Worm (Caenorhabditis elegans): ENCODE data around the gene dsl-6.

DNA sequence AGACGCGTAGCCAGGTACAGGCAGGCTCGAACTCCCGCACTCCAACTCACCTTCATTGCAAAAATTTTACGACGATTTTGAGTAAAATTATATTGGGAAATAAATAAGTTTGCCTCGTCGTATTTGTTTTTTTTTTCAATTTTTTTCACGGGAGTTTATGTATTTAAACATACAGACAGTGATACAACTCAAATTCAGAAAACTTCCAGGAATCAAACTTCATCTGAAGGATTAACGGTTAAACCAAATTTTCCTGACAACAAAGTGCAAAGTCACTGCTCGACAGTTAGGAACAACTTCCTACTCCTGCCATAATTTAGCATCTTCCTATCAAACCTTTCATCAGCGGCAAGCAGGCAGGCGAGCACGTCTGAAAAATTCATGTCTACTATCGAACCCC, 26.7 kb upstream of the dsl-6 start, which contains the start of gene F22B3.8:
- no peak for TF ChIP-seq scrt-1 (GFP tag; IDR thresholded peaks at IDR 0.05)
- no peak for TF ChIP-seq ama-1 (optimal IDR thresholded peaks at IDR 0.05)
- no peak for TF ChIP-seq hnd-1 (tag; optimal IDR thresholded peaks at IDR 0.05)
- TF ChIP-seq flt-1 (GFP tag; IDR thresholded peaks at IDR 0.05), result no peak
- no peak for TF ChIP-seq hmg-4 (GFP tag; optimal IDR thresholded peaks at IDR 0.05)
